Worm (Caenorhabditis elegans): Measurements from ENCODE around the gene skr-6.

Gene skr-6

ce11 chrV:18252239-18252638, 17.5 kb downstream of the skr-6 start, which contains the start of gene R10E8.1:
R10E8.1 (minus strand) TSS chrV:18252416.
- TF ChIP-seq hlh-8 (tag; optimal IDR thresholded peaks at IDR 0.05) (no peak), elt-2 (tag; optimal IDR thresholded peaks at IDR 0.05) (peak; percentile 13)

ce11 chrV:18246077-18246476, 23.7 kb downstream of the skr-6 start:
- TF ChIP-seq sdc-2 (tag; optimal IDR thresholded peaks at IDR 0.05) (no peak), che-1 (tag; optimal IDR thresholded peaks at IDR 0.05) (no peak), elt-2 (tag; optimal IDR thresholded peaks at IDR 0.05) (peak; percentile 7), hlh-8 (tag; optimal IDR thresholded peaks at IDR 0.05) (no peak)

DNA sequence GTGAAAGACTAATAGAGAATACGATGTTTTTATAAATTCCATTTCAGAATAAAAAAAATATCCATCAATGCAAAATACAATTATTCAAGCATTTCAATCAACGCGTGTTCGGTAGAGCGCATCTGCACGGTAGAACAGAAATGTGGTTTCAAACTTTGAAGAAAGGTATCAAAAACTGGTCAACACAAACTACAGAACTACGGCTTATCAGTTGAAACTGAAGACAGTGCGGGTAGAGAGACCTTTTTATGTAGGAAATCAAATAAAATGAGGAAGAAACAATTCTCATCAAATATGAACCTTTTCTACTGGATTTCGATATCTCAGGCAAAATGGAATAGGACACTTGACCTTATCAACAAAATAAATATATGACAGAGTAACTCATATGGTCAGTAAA, 25.4 kb downstream of the skr-6 start:
- TF ChIP-seq pros-1 (tag; optimal IDR thresholded peaks at IDR 0.05): no peak

ce11 chrV:18243227-18243626, 26.6 kb downstream of the skr-6 start:
- no peak for TF ChIP-seq hlh-8 (tag; optimal IDR thresholded peaks at IDR 0.05)
- TF ChIP-seq F13H6.1 (tag; optimal IDR thresholded peaks at IDR 0.05): no peak
- no peak for TF ChIP-seq unc-3 (GFP tag; conservative IDR thresholded peaks at IDR 0.05)
- TF ChIP-seq unc-3 (tag; optimal IDR thresholded peaks at IDR 0.05): no peak
- TF ChIP-seq dve-1 (tag; optimal IDR thresholded peaks at IDR 0.05): no peak
- TF ChIP-seq eyg-1 (tag; optimal IDR thresholded peaks at IDR 0.05): no peak
- TF ChIP-seq ahr-1 (tag; optimal IDR thresholded peaks at IDR 0.05): no peak
- no peak for TF ChIP-seq fax-1 (tag; optimal IDR thresholded peaks at IDR 0.05)
- no peak for TF ChIP-seq ceh-22 (tag; optimal IDR thresholded peaks at IDR 0.05)
- TF ChIP-seq pha-2 (tag; optimal IDR thresholded peaks at IDR 0.05): no peak
- no peak for TF ChIP-seq unc-55 (GFP tag; optimal IDR thresholded peaks at IDR 0.05)
- TF ChIP-seq ceh-18 (tag; optimal IDR thresholded peaks at IDR 0.05): no peak
- TF ChIP-seq ttx-3 (tag; optimal IDR thresholded peaks at IDR 0.05): no peak
- TF ChIP-seq C08G9.2 (tag; optimal IDR thresholded peaks at IDR 0.05): no peak
- no peak for TF ChIP-seq pag-3 (tag; optimal IDR thresholded peaks at IDR 0.05; ENCODE audit: borderline replicate concordance)
- no peak for TF ChIP-seq ceh-19 (GFP tag; optimal IDR thresholded peaks at IDR 0.05)
- TF ChIP-seq ref-2 (tag; optimal IDR thresholded peaks at IDR 0.05): no peak
- no peak for TF ChIP-seq fkh-10 (GFP tag; optimal IDR thresholded peaks at IDR 0.05)
- TF ChIP-seq ama-1 (optimal IDR thresholded peaks at IDR 0.05): no peak

- TF ChIP-seq ref-2 (tag; optimal IDR thresholded peaks at IDR 0.05) (no peak), dmd-4 (tag; optimal IDR thresholded peaks at IDR 0.05; ENCODE audit: borderline replicate concordance) (no peak), K02D7.2 (tag; optimal IDR thresholded peaks at IDR 0.05) (no peak), fkh-6 (tag; optimal IDR thresholded peaks at IDR 0.05) (no peak), ztf-16 (tag; optimal IDR thresholded peaks at IDR 0.05) (no peak), T23F11.4 (GFP tag; optimal IDR thresholded peaks at IDR 0.05) (no peak), unc-42 (tag; optimal IDR thresholded peaks at IDR 0.05) (no peak), pros-1 (tag; optimal IDR thresholded peaks at IDR 0.05) (no peak), syd-9 (tag; optimal IDR thresholded peaks at IDR 0.05) (no peak), zip-5 (tag; optimal IDR thresholded peaks at IDR 0.05) (no peak)
Observed at ce11 chrV:18241328-18241727, 28.5 kb downstream of the skr-6 start, which contains the start of gene R10E8.8. R10E8.8 (minus strand) TSS chrV:18241670.

DNA sequence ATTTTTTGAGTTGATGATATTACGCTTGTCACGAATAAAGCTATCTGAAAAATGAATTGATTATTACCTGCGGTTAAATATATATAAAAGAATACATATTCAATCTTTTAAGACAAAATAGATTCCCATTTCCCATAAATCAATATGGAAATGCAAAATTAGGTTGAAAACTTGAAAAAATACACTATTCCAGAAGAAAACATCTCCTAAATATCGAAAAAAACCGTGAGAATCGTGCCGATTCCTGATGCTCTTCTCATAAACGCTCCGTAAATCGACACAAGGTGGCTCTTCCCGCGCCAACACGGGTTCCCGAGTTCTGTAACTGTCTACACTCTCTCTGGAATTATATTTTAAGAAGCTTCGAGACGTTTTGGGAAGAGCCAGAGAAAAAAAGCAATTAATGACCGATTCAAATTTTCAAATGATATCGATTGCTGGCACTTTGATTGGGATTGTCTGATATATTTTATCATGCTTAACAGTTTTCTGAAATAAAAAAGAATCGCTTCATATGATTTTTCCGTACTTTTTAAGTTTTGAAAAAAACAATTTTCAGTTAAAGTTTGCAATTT, 33.0 kb downstream of the skr-6 start, which contains the start of gene R10E8.3:
R10E8.3 (minus strand) TSS at position 51 of the 575 bp plus-strand sequence.
- TF ChIP-seq unc-3 (GFP tag; conservative IDR thresholded peaks at IDR 0.05) (no peak), unc-3 (tag; optimal IDR thresholded peaks at IDR 0.05) (no peak), ets-4 (tag; optimal IDR thresholded peaks at IDR 0.05) (no peak), ceh-14 (tag; optimal IDR thresholded peaks at IDR 0.05) (no peak), ceh-18 (tag; optimal IDR thresholded peaks at IDR 0.05) (no peak), che-1 (tag; optimal IDR thresholded peaks at IDR 0.05) (no peak)
